Fruit fly (Drosophila melanogaster): ENCODE data around the gene Fim.

Fim gene

DNA sequence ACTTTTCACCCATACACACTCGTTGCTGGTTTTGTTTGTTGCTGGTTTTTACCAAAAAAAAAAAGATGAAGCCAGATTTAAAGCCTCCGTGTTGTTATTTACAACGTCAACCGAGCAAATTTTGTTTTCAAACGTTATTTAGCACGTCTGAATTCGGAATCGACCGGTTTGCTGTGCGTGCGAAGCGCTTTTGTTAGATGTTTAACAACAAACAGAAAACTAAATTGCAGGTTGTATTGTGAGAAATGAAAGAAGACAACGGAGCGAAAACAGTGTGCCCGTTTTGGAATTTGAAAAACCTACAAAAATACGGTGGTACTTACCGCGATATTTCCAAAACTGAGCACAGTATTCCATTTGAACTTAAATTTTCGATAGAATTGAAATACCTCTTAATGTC, at the start of gene Fim:
Fim (minus strand) TSS at position 225 of the 400 bp plus-strand sequence.
- TF ChIP-seq CG14655 (GFP tag; optimal IDR thresholded peaks at IDR 0.05) = no peak
- TF ChIP-seq CG9948 (tag; optimal IDR thresholded peaks at IDR 0.05) = no peak
- TF ChIP-seq rn (GFP tag; IDR thresholded peaks at IDR 0.05) = no peak
- no peak for TF ChIP-seq CG8301 (tag; optimal IDR thresholded peaks at IDR 0.05)
- TF ChIP-seq Pif1B (GFP tag; optimal IDR thresholded peaks at IDR 0.05) = peak; percentile 12
- no peak for TF ChIP-seq CG8159 (tag; optimal IDR thresholded peaks at IDR 0.05)
- no peak for TF ChIP-seq CG15710 (tag; optimal IDR thresholded peaks at IDR 0.05)
- TF ChIP-seq CG10348 (GFP tag; IDR thresholded peaks at IDR 0.05) = no peak
- peak; percentile 7 for TF ChIP-seq Pif1A (GFP tag; optimal IDR thresholded peaks at IDR 0.05)
- no peak for TF ChIP-seq CG17806 (tag; optimal IDR thresholded peaks at IDR 0.05)
- TF ChIP-seq CG12605 (GFP tag; IDR thresholded peaks at IDR 0.05) = no peak
- no peak; the same call in 1 of the 2 replicates for TF ChIP-seq Ets98B (GFP tag; IDR thresholded peaks at IDR 0.05)
- TF ChIP-seq gl (tag; optimal IDR thresholded peaks at IDR 0.05) = no peak
- no peak for TF ChIP-seq fd96Ca (GFP tag; IDR thresholded peaks at IDR 0.05)
- TF ChIP-seq Snoo (tag; optimal IDR thresholded peaks at IDR 0.05) = no peak
- TF ChIP-seq CG34367 (tag; optimal IDR thresholded peaks at IDR 0.05) = peak; percentile 0

DNA sequence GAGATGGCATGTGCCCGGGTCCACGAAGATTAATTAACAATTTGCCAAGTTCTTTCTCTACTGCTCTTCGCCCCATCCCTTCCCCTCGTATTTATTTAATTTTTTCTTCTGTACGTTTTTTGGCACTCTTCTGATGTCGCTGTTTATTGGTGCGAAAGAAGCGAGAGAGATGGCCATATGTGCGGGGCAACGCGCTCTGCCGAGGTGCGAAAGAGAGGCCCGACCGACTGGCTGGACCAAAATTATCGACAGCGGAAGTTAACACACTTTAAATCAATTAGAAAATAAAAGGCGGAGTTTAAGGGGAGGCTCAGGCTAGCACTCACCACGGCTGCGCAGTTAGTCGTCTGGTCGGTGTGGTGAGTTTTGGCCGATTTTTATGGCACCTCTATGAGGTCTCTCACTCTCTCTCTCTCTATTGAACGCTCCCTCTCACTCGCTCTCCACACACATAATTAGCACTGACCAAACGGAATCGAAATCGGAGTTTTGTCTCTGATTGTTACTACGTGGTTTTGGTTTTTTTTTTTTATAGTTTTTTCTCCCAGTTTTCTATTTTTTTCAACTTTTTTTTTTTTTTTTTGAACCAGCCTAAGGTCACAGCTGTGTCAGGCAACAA, 44.2 kb upstream of the Fim start:
- no peak for TF ChIP-seq Snoo (tag; optimal IDR thresholded peaks at IDR 0.05)
- TF ChIP-seq D1 (tag; optimal IDR thresholded peaks at IDR 0.05) = no peak
- no peak for TF ChIP-seq Pif1A (GFP tag; optimal IDR thresholded peaks at IDR 0.05)
- no peak for TF ChIP-seq CG8301 (tag; optimal IDR thresholded peaks at IDR 0.05)
- TF ChIP-seq Pif1B (GFP tag; optimal IDR thresholded peaks at IDR 0.05) = no peak
- no peak for TF ChIP-seq CG13204 (GFP tag; optimal IDR thresholded peaks at IDR 0.05)
- TF ChIP-seq CG34367 (tag; optimal IDR thresholded peaks at IDR 0.05) = no peak
- no peak for TF ChIP-seq CG4496 (GFP tag; IDR thresholded peaks at IDR 0.05)
- TF ChIP-seq CG12605 (GFP tag; IDR thresholded peaks at IDR 0.05) = no peak

DNA sequence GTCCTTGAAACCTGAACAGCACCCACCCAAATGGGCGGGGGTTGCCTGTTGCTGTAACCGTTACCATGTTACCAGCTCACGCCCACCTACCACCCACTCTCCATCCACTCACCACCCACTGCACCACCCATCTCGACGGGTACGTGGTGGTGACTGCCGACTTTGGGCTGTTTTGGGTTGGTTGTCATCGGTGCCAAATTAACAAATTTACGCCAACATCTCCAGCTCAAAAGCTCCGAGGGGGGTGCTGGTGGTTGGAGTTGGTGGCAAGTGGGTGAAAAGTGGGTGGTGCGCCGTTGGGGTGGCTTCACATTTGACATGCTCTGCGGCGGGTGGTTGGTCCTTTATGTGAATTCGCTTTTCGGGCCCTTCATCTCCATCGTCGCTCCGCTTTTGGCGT, 38.0 kb upstream of the Fim start:
- TF ChIP-seq fd96Ca (GFP tag; IDR thresholded peaks at IDR 0.05) (no peak), CG8159 (tag; optimal IDR thresholded peaks at IDR 0.05) (no peak), rn (GFP tag; IDR thresholded peaks at IDR 0.05) (no peak), CG8301 (tag; optimal IDR thresholded peaks at IDR 0.05) (no peak), Ets98B (GFP tag; IDR thresholded peaks at IDR 0.05) (no peak)

DNA sequence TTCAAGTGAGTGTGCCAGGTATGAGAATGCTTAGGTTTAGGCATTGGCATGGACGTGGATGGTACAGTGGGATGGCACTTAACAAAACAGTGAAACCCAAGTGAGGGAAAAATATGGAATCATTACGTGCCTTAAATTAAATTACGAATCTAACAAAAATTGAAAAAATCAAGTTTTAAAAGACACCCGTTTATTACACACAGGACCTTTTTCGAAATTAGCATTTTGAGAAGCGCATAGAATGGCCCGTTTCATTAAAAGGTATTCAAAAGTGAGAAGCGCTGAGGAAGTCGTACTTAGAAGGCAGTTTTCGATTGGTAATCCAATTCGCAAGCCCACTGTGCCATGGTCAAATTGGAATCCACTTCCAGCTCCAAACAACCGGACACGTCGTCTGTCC, 34.6 kb upstream of the Fim start:
- TF ChIP-seq rn (GFP tag; IDR thresholded peaks at IDR 0.05) (no peak), Snoo (tag; optimal IDR thresholded peaks at IDR 0.05) (no peak), CG15710 (tag; optimal IDR thresholded peaks at IDR 0.05) (no peak), CG8159 (tag; optimal IDR thresholded peaks at IDR 0.05) (no peak), D1 (tag; optimal IDR thresholded peaks at IDR 0.05) (no peak), CG34367 (tag; optimal IDR thresholded peaks at IDR 0.05) (no peak), CG17806 (tag; optimal IDR thresholded peaks at IDR 0.05) (no peak)

DNA sequence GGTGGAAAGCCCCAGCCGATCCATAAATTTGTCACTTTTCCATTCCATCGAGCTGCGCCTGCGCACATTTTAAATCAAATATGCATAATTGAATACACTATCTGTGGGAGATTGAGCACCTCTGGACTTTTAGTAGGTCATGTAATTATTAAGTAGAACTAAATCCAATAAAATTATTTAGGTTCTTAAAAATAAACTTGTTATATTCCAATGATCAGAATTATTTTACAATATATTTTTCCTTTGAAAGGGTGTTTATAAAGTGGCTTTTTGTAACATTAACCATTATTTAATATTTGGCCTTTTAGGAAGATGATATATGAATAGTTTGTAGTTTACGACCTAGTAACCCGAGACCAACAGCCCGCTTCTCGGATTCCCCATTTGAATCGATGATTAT, 32.4 kb upstream of the Fim start:
- TF ChIP-seq EcR (GFP tag; optimal IDR thresholded peaks at IDR 0.05) (no peak), Snoo (tag; optimal IDR thresholded peaks at IDR 0.05) (no peak), CG10348 (GFP tag; IDR thresholded peaks at IDR 0.05) (no peak), fd96Ca (GFP tag; IDR thresholded peaks at IDR 0.05) (no peak), CG34367 (tag; optimal IDR thresholded peaks at IDR 0.05) (no peak), CG15710 (tag; optimal IDR thresholded peaks at IDR 0.05) (no peak), rn (GFP tag; IDR thresholded peaks at IDR 0.05) (no peak), Pif1B (GFP tag; optimal IDR thresholded peaks at IDR 0.05) (no peak), CG4496 (GFP tag; IDR thresholded peaks at IDR 0.05) (no peak), Ets98B (GFP tag; IDR thresholded peaks at IDR 0.05) (no peak)

DNA sequence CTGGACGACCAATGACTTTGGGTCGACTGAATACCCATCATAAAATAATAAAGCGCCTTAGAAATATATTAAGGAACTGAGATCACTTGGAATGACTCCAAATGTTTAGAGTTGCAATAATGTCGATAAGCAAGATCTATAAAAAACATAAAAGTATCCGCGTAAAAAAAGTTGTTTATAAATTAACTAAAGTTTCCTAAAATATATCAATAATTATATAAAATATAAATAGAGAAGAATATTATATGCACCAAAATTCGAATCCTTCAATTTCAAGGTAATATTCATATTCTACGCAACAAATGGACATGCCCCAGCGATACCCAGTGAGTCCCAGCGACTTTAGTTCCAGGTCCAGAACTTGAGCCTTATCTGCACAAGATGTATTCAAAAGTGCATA, 30.7 kb upstream of the Fim start:
- TF ChIP-seq Ets98B (GFP tag; IDR thresholded peaks at IDR 0.05) (no peak), CG9948 (tag; optimal IDR thresholded peaks at IDR 0.05) (peak; percentile 54), EcR (GFP tag; optimal IDR thresholded peaks at IDR 0.05) (no peak), CG8301 (tag; optimal IDR thresholded peaks at IDR 0.05) (peak; percentile 11), CG15710 (tag; optimal IDR thresholded peaks at IDR 0.05) (peak; percentile 48), Snoo (tag; optimal IDR thresholded peaks at IDR 0.05) (peak; percentile 11), gl (tag; optimal IDR thresholded peaks at IDR 0.05) (no peak), CG14655 (GFP tag; optimal IDR thresholded peaks at IDR 0.05) (peak; percentile 66), CG34367 (tag; optimal IDR thresholded peaks at IDR 0.05) (peak; percentile 7), CG8159 (tag; optimal IDR thresholded peaks at IDR 0.05) (peak; percentile 63), Pif1A (GFP tag; optimal IDR thresholded peaks at IDR 0.05) (peak; percentile 12), CG17806 (tag; optimal IDR thresholded peaks at IDR 0.05) (peak; percentile 38), CG12605 (GFP tag; IDR thresholded peaks at IDR 0.05) (no peak)

DNA sequence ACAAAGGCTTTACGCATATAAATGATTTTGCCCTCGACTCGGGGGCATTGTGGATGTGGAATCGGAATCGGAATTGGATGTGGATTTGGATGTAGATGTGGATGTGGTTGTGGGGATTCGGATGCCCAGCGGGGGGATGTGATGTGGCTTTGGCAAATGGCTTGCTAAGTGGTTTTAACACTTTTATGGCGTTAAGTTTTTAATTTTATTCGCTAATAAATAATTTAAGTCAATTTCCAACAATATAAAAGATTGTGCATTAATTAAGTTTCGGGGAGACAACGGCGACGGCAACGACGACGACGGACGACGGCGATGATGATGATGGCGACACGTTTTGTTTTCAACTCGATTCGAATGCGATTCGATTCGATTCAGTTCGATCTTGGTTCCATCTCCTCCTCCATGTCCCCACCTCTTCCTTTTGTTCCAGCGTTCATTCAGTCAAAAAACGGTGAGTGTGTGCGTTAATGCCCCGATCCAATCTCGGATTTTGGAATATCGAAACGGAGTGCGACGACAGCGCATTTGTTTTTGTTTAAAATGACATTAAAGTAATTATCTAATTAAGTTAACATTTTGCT, 29.0 kb upstream of the Fim start:
- TF ChIP-seq CG4496 (GFP tag; IDR thresholded peaks at IDR 0.05) (no peak), CG12605 (GFP tag; IDR thresholded peaks at IDR 0.05) (no peak), rn (GFP tag; IDR thresholded peaks at IDR 0.05) (no peak)

All from whole organism, pupa.